Fruit fly (Drosophila melanogaster) whole organism, embryonic: ENCODE data around the gene CG14036.

Experiments used
- CG10959 ChIP-seq: fragments of 200-800 bp; sonication (Bioruptor generic); IDR thresholded peaks from 2 replicates; pipeline ENCODE4 v1.3.6; 2022; ENCODE audit warnings: missing biosample characterization, missing genetic modification characterization
- CG2129 ChIP-seq: fragments of 200-800 bp; sonication (Bioruptor generic); IDR thresholded peaks from 2 replicates; pipeline ENCODE4 v1.3.6; 2022; ENCODE audit warnings: missing biosample characterization, missing genetic modification characterization; ENCODE audit not compliant: partially characterized antibody
- Scr ChIP-seq: fragments of 200-800 bp; sonication (Bioruptor generic); IDR thresholded peaks from 2 replicates; pipeline ENCODE4 v1.3.6; 2022; ENCODE audit warnings: missing biosample characterization, missing genetic modification characterization; ENCODE audit not compliant: partially characterized antibody
- ase ChIP-seq: fragments of 200-800 bp; sonication (Bioruptor generic); IDR thresholded peaks from 3 replicates; pipeline ENCODE4 v1.3.6; 2022; ENCODE audit warnings: missing biosample characterization, missing genetic modification characterization
- schlank ChIP-seq: fragments of 200-800 bp; sonication (Bioruptor generic); optimal IDR thresholded peaks from 2 replicates; lab custom pipeline; 2018; ENCODE audit warnings: missing biosample characterization, mild to moderate bottlenecking, missing genetic modification characterization

DNA sequence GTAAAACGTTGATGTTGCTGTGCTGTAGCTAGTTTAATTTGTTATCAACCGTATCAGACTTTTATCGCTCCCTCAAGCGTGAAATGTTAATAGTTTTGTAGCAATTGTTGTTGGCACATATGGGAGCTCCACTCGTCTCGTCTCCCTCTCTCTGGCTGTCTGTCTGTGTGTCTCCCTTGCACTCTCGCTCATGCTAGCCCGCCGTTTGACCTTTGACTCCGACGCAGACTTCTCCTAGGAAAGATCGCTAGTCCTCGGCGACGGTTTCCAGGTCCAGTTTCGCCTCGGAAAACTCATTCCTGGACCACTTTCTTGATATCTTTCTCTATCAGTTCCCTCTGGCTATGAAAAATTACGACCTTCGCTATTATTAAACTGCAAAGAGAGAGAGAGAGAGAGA is 24.4 kb upstream of the CG14036 start:
- no peak for TF ChIP-seq CG2129
- TF ChIP-seq Scr (GFP tag; lab: Robert Waterston, UW): no peak
- no peak for TF ChIP-seq ase (GFP tag; lab: Robert Waterston, UW)
- no peak for TF ChIP-seq CG10959 (GFP tag; lab: Robert Waterston, UW)
- no peak for TF ChIP-seq schlank (tag; lab: Kevin White, UChicago)
